Worm (Caenorhabditis elegans) whole organism, L1 larva: ENCODE results near the gene F20D6.15.

Experiments
- C16A3.4 ChIP-seq: fragments of 150-350 bp; optimal IDR thresholded peaks from 2 replicates; lab custom pipeline; 2014; ENCODE audit warnings: missing biosample characterization, missing genetic modification characterization
- C34B4.2 ChIP-seq: sonication (generic microtip); optimal IDR thresholded peaks from 2 replicates; lab custom pipeline; 2017; ENCODE audit warnings: mild to moderate bottlenecking, missing genetic modification characterization, missing compliant biosample characterization
- Y116A8C.19 ChIP-seq: sonication (generic microtip); optimal IDR thresholded peaks from 2 replicates; lab custom pipeline; 2016; ENCODE audit warnings: missing compliant biosample characterization, missing genetic modification characterization, borderline replicate concordance
- aha-1 ChIP-seq: fragments of 150-350 bp; optimal IDR thresholded peaks from 2 replicates; lab custom pipeline; 2014; ENCODE audit warnings: missing biosample characterization, missing genetic modification characterization
- alr-1 ChIP-seq: fragments of 200-800 bp; sonication (Bioruptor generic); optimal IDR thresholded peaks from 2 replicates; lab custom pipeline; 2018; ENCODE audit warnings: borderline replicate concordance, mild to moderate bottlenecking, missing genetic modification characterization, missing compliant biosample characterization
- ceh-82 ChIP-seq, 3 experiments: fragments of 150-350 bp in 1 of 3; sonication (generic microtip) in 2 of 3; optimal IDR thresholded peaks; 2 replicates each; lab custom pipeline; 2014 to 2017; ENCODE audit warnings: missing biosample characterization in 3 of 3, missing genetic modification characterization in 3 of 3
- ces-1 ChIP-seq: fragments of 150-350 bp; optimal IDR thresholded peaks from 2 replicates; lab custom pipeline; 2014; ENCODE audit warnings: missing biosample characterization, missing genetic modification reagents, missing genetic modification characterization
- efl-1 ChIP-seq, 4 experiments: fragments of 150-350 bp; optimal IDR thresholded peaks in 3 of 4; peaks in 1 of 4; 1 replicate in 1 of 4; 2 replicates in 3 of 4; lab custom pipeline; 2014; ENCODE audit warnings: missing biosample characterization in 2 of 4, missing genetic modification characterization in 2 of 4, missing genetic modification reagents in 2 of 4
- egl-13 ChIP-seq: sonication (generic microtip); optimal IDR thresholded peaks from 2 replicates; lab custom pipeline; 2016; ENCODE audit warnings: missing genotype, missing genetic modification reagents, missing genetic modification characterization, missing compliant biosample characterization
- elt-2 ChIP-seq: sonication (generic microtip); optimal IDR thresholded peaks from 2 replicates; lab custom pipeline; 2016; ENCODE audit warnings: missing genetic modification characterization, mild to moderate bottlenecking, inconsistent platforms, missing compliant biosample characterization, missing genetic modification reagents
- elt-3 ChIP-seq, 6 experiments: fragments of 150-350 bp in 1 of 6; sonication (generic microtip); optimal IDR thresholded peaks; 2 replicates each; lab custom pipeline; 2017 to 2018; ENCODE audit warnings: missing biosample characterization in 6 of 6, missing genetic modification characterization in 6 of 6, inconsistent platforms in 1 of 6
- ets-5 ChIP-seq: fragments of 200-800 bp; sonication (Bioruptor generic); IDR thresholded peaks from 2 replicates; pipeline ENCODE4 v1.3.6; 2022; ENCODE audit warnings: missing genetic modification characterization, missing compliant biosample characterization
- fkh-8 ChIP-seq: sonication (generic microtip); optimal IDR thresholded peaks from 2 replicates; lab custom pipeline; 2016; ENCODE audit warnings: mild to moderate bottlenecking, missing genetic modification characterization, missing compliant biosample characterization
- fos-1 ChIP-seq: fragments of 150-350 bp; optimal IDR thresholded peaks from 2 replicates; lab custom pipeline; 2014; ENCODE audit warnings: missing biosample characterization, missing genetic modification characterization
- grh-1 ChIP-seq: fragments of 200-800 bp; sonication (Bioruptor generic); IDR thresholded peaks from 2 replicates; pipeline ENCODE4 v1.3.6; 2022; ENCODE audit warnings: missing genetic modification reagents, missing genetic modification characterization, missing compliant biosample characterization
- hlh-17 ChIP-seq: fragments of 200-800 bp; sonication (Bioruptor generic); optimal IDR thresholded peaks from 2 replicates; lab custom pipeline; 2018; ENCODE audit warnings: missing genetic modification characterization, mild to moderate bottlenecking, missing compliant biosample characterization, moderate library complexity, borderline replicate concordance
- hpl-2 ChIP-seq: fragments of 150-350 bp; optimal IDR thresholded peaks from 2 replicates; lab custom pipeline; 2014; ENCODE audit warnings: missing biosample characterization, missing genetic modification reagents, missing genetic modification characterization
- isw-1 ChIP-seq: fragments of 200-800 bp; sonication (Bioruptor generic); IDR thresholded peaks from 2 replicates; pipeline ENCODE4 v1.3.6; 2022; ENCODE audit warnings: missing genetic modification characterization, missing compliant biosample characterization
- jun-1 ChIP-seq: fragments of 150-350 bp; optimal IDR thresholded peaks from 2 replicates; lab custom pipeline; 2014; ENCODE audit warnings: missing biosample characterization, missing genetic modification reagents, missing genetic modification characterization
- lin-14 ChIP-seq: fragments of 200-800 bp; sonication (Bioruptor generic); optimal IDR thresholded peaks from 2 replicates; lab custom pipeline; 2018; ENCODE audit warnings: mild to moderate bottlenecking, missing genetic modification characterization, moderate library complexity, missing compliant biosample characterization
- lin-15B ChIP-seq: fragments of 150-350 bp; sonication (generic microtip); optimal IDR thresholded peaks from 3 replicates; lab custom pipeline; 2014; ENCODE audit warnings: missing biosample characterization, missing genetic modification characterization
- lin-35 ChIP-seq, 2 experiments: fragments of 150-350 bp; optimal IDR thresholded peaks; 2 replicates each; lab custom pipeline; 2014; ENCODE audit warnings: missing biosample characterization in 2 of 2, missing genetic modification characterization in 2 of 2, missing genetic modification reagents in 2 of 2
- lin-39 ChIP-seq: fragments of 150-350 bp; optimal IDR thresholded peaks from 2 replicates; lab custom pipeline; 2014; ENCODE audit warnings: missing biosample characterization, missing genetic modification reagents, missing genetic modification characterization
- lsy-2 ChIP-seq, 2 experiments: fragments of 150-350 bp; optimal IDR thresholded peaks; 2 replicates each; lab custom pipeline; 2014; ENCODE audit warnings: missing biosample characterization in 2 of 2, missing genetic modification characterization in 2 of 2
- mab-9 ChIP-seq: fragments of 200-800 bp; sonication (Bioruptor generic); IDR thresholded peaks from 2 replicates; pipeline ENCODE4 v1.3.6; 2022; ENCODE audit warnings: missing genetic modification reagents, missing genetic modification characterization, missing compliant biosample characterization
- mdl-1 ChIP-seq, 2 experiments: fragments of 150-350 bp; optimal IDR thresholded peaks; 2 replicates each; lab custom pipeline; 2014 to 2017; ENCODE audit warnings: missing biosample characterization in 2 of 2, missing genetic modification characterization in 2 of 2, inconsistent platforms in 1 of 2
- mef-2 ChIP-seq: fragments of 150-350 bp; optimal IDR thresholded peaks from 2 replicates; lab custom pipeline; 2014; ENCODE audit warnings: missing biosample characterization, missing genetic modification characterization
- mep-1 ChIP-seq: fragments of 150-350 bp; optimal IDR thresholded peaks from 2 replicates; lab custom pipeline; 2014; ENCODE audit warnings: missing biosample characterization, missing genetic modification characterization
- nhr-11 ChIP-seq: fragments of 150-350 bp; optimal IDR thresholded peaks from 2 replicates; lab custom pipeline; 2014; ENCODE audit warnings: missing biosample characterization, missing genetic modification characterization
- nhr-12 ChIP-seq: sonication (generic microtip); optimal IDR thresholded peaks from 2 replicates; lab custom pipeline; 2017; ENCODE audit warnings: missing biosample characterization, missing genetic modification characterization
- nhr-19 ChIP-seq: fragments of 200-800 bp; sonication (Bioruptor generic); conservative IDR thresholded peaks from 2 replicates; pipeline ENCODE4 v1.3.6; 2022; ENCODE audit warnings: missing genetic modification characterization, missing compliant biosample characterization
- nhr-20 ChIP-seq: sonication (generic microtip); optimal IDR thresholded peaks from 2 replicates; lab custom pipeline; 2016; ENCODE audit warnings: mild to moderate bottlenecking, missing genetic modification characterization, missing compliant biosample characterization
- nhr-28 ChIP-seq: fragments of 150-350 bp; optimal IDR thresholded peaks from 2 replicates; lab custom pipeline; 2014; ENCODE audit warnings: missing biosample characterization, missing genetic modification characterization
- nhr-84 ChIP-seq: sonication (generic microtip); optimal IDR thresholded peaks from 2 replicates; lab custom pipeline; 2017; ENCODE audit warnings: missing biosample characterization, missing genetic modification characterization
- nhr-85 ChIP-seq: sonication (generic microtip); peaks from one replicate; lab custom pipeline; 2016; ENCODE audit warnings: missing genetic modification characterization, inconsistent platforms, missing compliant biosample characterization
- nhr-90 ChIP-seq: sonication (generic microtip); optimal IDR thresholded peaks from 2 replicates; lab custom pipeline; 2016; ENCODE audit warnings: mild to moderate bottlenecking, missing genetic modification characterization, missing compliant biosample characterization; ENCODE audit not compliant: poor library complexity
- pax-3 ChIP-seq: fragments of 200-800 bp; sonication (Bioruptor generic); optimal IDR thresholded peaks from 2 replicates; lab custom pipeline; 2018; ENCODE audit warnings: mild to moderate bottlenecking, missing genetic modification characterization, moderate library complexity, missing compliant biosample characterization
- rnt-1 ChIP-seq: sonication (generic microtip); optimal IDR thresholded peaks from 2 replicates; lab custom pipeline; 2016; ENCODE audit warnings: mild to moderate bottlenecking, missing genetic modification characterization, moderate library complexity, missing compliant biosample characterization
- skn-1 ChIP-seq: fragments of 150-350 bp; optimal IDR thresholded peaks from 2 replicates; lab custom pipeline; 2014; ENCODE audit warnings: missing biosample characterization, missing genetic modification characterization
- snpc-4 ChIP-seq: fragments of 150-350 bp; optimal IDR thresholded peaks from 2 replicates; lab custom pipeline; 2014; ENCODE audit warnings: missing biosample characterization, missing genetic modification characterization
- sox-4 ChIP-seq: sonication (generic microtip); optimal IDR thresholded peaks from 2 replicates; lab custom pipeline; 2016; ENCODE audit warnings: missing genetic modification characterization, missing compliant biosample characterization
- sup-37 ChIP-seq: fragments of 200-800 bp; sonication (Bioruptor generic); optimal IDR thresholded peaks from 2 replicates; lab custom pipeline; 2018; ENCODE audit warnings: mild to moderate bottlenecking, missing genetic modification characterization, missing compliant biosample characterization
- swsn-7 ChIP-seq: sonication (generic microtip); optimal IDR thresholded peaks from 2 replicates; lab custom pipeline; 2016; ENCODE audit warnings: missing genetic modification characterization, missing compliant biosample characterization
- unc-30 ChIP-seq: sonication (generic microtip); optimal IDR thresholded peaks from 2 replicates; lab custom pipeline; 2017; ENCODE audit warnings: missing biosample characterization, missing genetic modification characterization
- unc-62 ChIP-seq: fragments of 150-350 bp; optimal IDR thresholded peaks from 2 replicates; lab custom pipeline; 2014; ENCODE audit warnings: missing biosample characterization, missing genetic modification reagents, missing genetic modification characterization
- unc-86 ChIP-seq: sonication (generic microtip); optimal IDR thresholded peaks from 2 replicates; lab custom pipeline; 2016; ENCODE audit warnings: missing genetic modification characterization, missing compliant biosample characterization
- unc-98 ChIP-seq: fragments of 200-800 bp; sonication (Bioruptor generic); IDR thresholded peaks from 2 replicates; pipeline ENCODE4 v1.3.6; 2022; ENCODE audit warnings: missing genetic modification characterization, missing compliant biosample characterization
- vab-15 ChIP-seq: sonication (generic microtip); optimal IDR thresholded peaks from 2 replicates; lab custom pipeline; 2017; ENCODE audit warnings: missing genotype, mild to moderate bottlenecking, missing genetic modification characterization, missing compliant biosample characterization
- zag-1 ChIP-seq: fragments of 150-350 bp; optimal IDR thresholded peaks from 2 replicates; lab custom pipeline; 2014; ENCODE audit warnings: missing biosample characterization, missing genetic modification characterization
- ztf-4 ChIP-seq: fragments of 150-350 bp; optimal IDR thresholded peaks from 2 replicates; lab custom pipeline; 2014; ENCODE audit warnings: missing biosample characterization, missing genetic modification characterization

Gene F20D6.15

DNA sequence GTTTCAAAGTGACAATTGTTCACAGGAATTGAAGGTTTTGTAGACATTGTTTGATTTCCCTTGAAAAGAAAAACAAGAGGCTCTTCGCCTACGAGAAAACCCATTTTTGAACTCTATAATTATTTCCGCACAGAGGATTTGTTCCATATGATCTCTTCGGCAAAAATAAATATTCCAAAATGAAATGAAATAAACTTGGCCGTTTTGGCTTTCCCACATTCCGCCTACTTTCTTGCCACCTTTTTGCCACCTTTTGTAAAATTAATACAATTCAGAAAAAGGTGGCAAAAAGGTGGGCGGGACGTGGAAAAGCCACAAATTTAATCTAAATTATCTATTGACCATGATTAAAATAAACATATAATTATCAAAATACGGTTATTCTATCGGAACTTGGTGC, at the start of gene F20D6.15:
F20D6.15 (minus strand) TSS at position 47 of the 400 bp plus-strand sequence.
- TF ChIP-seq hpl-2 (GFP tag; lab: Kevin White, UChicago) (no peak), elt-3 (tag; optimal IDR thresholded peaks at IDR 0.05; lab: Kevin White, UChicago) (no peak), swsn-7 (tag; lab: Kevin White, UChicago) (no peak), efl-1 (optimal IDR thresholded peaks at IDR 0.05; lab: Kevin White, UChicago) (no peak), efl-1 (GFP tag; optimal IDR thresholded peaks at IDR 0.05 in 1 of 2; lab: Kevin White, UChicago) (no peak)

DNA sequence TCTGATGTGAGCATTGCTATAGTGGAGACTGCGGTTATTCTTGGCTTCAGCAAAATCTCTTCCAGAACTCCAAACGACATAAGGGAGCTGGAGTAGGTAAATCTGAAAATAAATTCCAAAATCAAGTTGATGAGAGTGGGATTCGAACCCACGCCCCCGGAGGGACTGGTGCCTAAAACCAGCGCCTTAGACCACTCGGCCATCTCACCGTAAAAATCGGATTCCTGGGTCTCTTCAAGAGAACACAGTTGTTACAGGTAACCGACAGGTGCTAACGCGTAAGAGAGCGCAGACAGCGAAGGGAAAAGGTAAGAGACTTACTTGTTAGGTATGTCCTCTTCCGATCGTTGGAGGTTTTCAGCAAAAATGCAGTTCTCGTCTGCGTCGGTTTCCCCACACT, 47.1 kb upstream of the F20D6.15 start:
- TF ChIP-seq alr-1 (tag; lab: Kevin White, UChicago) (no peak), unc-98 (GFP tag; lab: Robert Waterston, UW) (no peak), unc-62 (GFP tag; lab: Kevin White, UChicago) (no peak), nhr-28 (tag; lab: Kevin White, UChicago) (no peak), nhr-12 (no peak), mab-9 (GFP tag; lab: Robert Waterston, UW) (no peak), Y116A8C.19 (tag; lab: Kevin White, UChicago) (no peak), rnt-1 (tag; lab: Kevin White, UChicago) (no peak), lsy-2 (tag; optimal IDR thresholded peaks at IDR 0.05; lab: Kevin White, UChicago) (peak in 1 of 2 experiments; percentile 52), swsn-7 (tag; lab: Kevin White, UChicago) (peak; percentile 20), egl-13 (tag; lab: Kevin White, UChicago) (no peak), efl-1 (optimal IDR thresholded peaks at IDR 0.05; lab: Kevin White, UChicago) (peak; percentile 29 to 32), efl-1 (GFP tag; optimal IDR thresholded peaks at IDR 0.05 in 1 of 2; lab: Kevin White, UChicago) (peak; percentile 19 to 71), lin-35 (GFP tag; optimal IDR thresholded peaks at IDR 0.05; lab: Kevin White, UChicago) (peak; percentile 16 to 77), aha-1 (tag; lab: Kevin White, UChicago) (no peak), vab-15 (no peak), sup-37 (GFP tag; lab: Kevin White, UChicago) (no peak), nhr-85 (peak; percentile 69), sox-4 (tag; lab: Kevin White, UChicago) (no peak), ces-1 (GFP tag; lab: Kevin White, UChicago) (no peak), lin-39 (tag; lab: Kevin White, UChicago) (no peak), snpc-4 (tag; lab: Kevin White, UChicago) (peak; percentile 65), mef-2 (tag; lab: Kevin White, UChicago) (no peak), pax-3 (tag; lab: Kevin White, UChicago) (no peak), nhr-90 (peak; percentile 44), lin-15B (tag; lab: Kevin White, UChicago) (no peak), skn-1 (tag; lab: Kevin White, UChicago) (peak; percentile 47), isw-1 (GFP tag; lab: Robert Waterston, UW) (no peak), mdl-1 (tag; optimal IDR thresholded peaks at IDR 0.05; lab: Kevin White, UChicago) (no peak), lin-14 (GFP tag; lab: Kevin White, UChicago) (no peak), C16A3.4 (tag; lab: Kevin White, UChicago) (peak; percentile 46), hpl-2 (GFP tag; lab: Kevin White, UChicago) (no peak), nhr-84 (no peak), unc-86 (tag; lab: Kevin White, UChicago) (no peak), grh-1 (GFP tag; lab: Robert Waterston, UW) (no peak), nhr-20 (tag; lab: Kevin White, UChicago) (peak; percentile 48), jun-1 (tag; lab: Kevin White, UChicago) (no peak), C34B4.2 (tag; lab: Kevin White, UChicago) (no peak), zag-1 (no peak), mep-1 (tag; lab: Kevin White, UChicago) (peak; percentile 60), nhr-19 (no peak), fos-1 (tag; lab: Kevin White, UChicago) (no peak), unc-30 (tag; lab: Kevin White, UChicago) (no peak), hlh-17 (no peak), nhr-11 (no peak), ets-5 (GFP tag; lab: Robert Waterston, UW) (no peak), ztf-4 (no peak), fkh-8 (tag; lab: Kevin White, UChicago) (no peak), ceh-82 (tag; optimal IDR thresholded peaks at IDR 0.05; lab: Kevin White, UChicago) (peak in 1 of 3 experiments; percentile 23), elt-2 (no peak)
